Fruit fly (Drosophila melanogaster) Kc167 (cell line): ENCODE data around the gene CG5880.

ENCODE experiments used
- Myc ChIP-seq: fragments of >200 bp; optimal IDR thresholded peaks from 2 replicates; lab custom pipeline; 2017; ENCODE audit warnings: missing external identifiers
- Sin3A ChIP-seq: fragments of >200 bp; optimal IDR thresholded peaks from 2 replicates; lab custom pipeline; 2018; ENCODE audit warnings: missing external identifiers
- h ChIP-seq: fragments of >200 bp; optimal IDR thresholded peaks from 3 replicates; lab custom pipeline; 2018; ENCODE audit warnings: missing external identifiers
- insv ChIP-seq: fragments of >200 bp; optimal IDR thresholded peaks from 3 replicates; lab custom pipeline; 2018; ENCODE audit warnings: missing external identifiers
- psq ChIP-seq: fragments of >200 bp; optimal IDR thresholded peaks from 2 replicates; lab custom pipeline; 2017; ENCODE audit warnings: missing external identifiers
- ttk ChIP-seq: sonication (Bioruptor generic); optimal IDR thresholded peaks from 2 replicates; lab custom pipeline; 2017; ENCODE audit warnings: missing external identifiers

CG5880 gene

dm6 chr3R:27118346-27118745 lies 1.8 kb downstream of the CG5880 start, which contains the start of gene CG5882:
TSS of gene CG5882 (plus strand) at chr3R:27118646.
- TF ChIP-seq Myc (lab: Kevin White, UChicago) (no peak), psq (lab: Kevin White, UChicago) (no peak)

DNA sequence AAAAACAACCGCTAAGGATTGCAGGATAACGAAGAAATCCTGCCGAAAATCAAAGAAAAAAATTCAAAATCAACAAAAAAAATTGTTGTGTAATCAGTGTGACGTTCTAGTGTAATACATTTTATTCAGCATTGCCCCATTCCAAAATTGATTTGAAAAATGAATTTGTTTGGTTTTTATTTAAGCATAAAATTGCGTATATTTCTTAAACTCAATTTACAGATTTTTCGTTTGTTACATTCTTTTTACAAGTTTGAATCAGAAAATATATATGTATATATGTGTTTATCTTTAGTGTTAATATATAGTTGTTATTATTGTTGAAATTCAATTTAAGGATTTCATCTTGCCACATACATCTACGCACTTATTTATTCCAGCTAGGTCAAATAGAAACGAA lies 8.0 kb downstream of the CG5880 start, which contains the start of gene CG6059:
CG6059 (minus strand) TSS at position 101 of the 400 bp plus-strand sequence.
- TF ChIP-seq Sin3A (lab: Kevin White, UChicago) (no peak), h (lab: Kevin White, UChicago) (no peak), psq (lab: Kevin White, UChicago) (no peak), insv (lab: Kevin White, UChicago) (no peak), ttk (lab: Kevin White, UChicago) (no peak), Myc (lab: Kevin White, UChicago) (no peak)

DNA sequence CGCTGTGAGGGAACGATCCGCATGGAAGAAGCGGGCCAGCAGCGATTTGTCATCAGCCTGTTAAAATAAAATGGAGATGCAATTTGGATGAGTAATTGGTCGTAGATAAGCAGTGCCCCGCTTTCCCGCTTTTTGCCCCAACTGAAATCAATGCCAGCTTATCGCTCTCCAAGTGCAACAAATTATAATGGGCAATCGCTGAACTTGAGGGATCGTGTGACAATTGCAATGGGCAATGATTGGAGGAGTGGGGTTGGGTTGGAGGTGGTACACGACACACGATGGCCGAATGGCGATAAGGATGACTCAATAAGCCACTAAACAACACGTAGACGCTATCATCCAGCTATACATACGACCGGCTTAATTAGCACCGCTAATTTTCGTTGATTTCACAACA lies 12.2 kb downstream of the CG5880 start:
- TF ChIP-seq ttk (lab: Kevin White, UChicago) (no peak), h (lab: Kevin White, UChicago) (no peak), insv (lab: Kevin White, UChicago) (no peak), psq (lab: Kevin White, UChicago) (no peak), Myc (lab: Kevin White, UChicago) (no peak), Sin3A (lab: Kevin White, UChicago) (no peak)

DNA sequence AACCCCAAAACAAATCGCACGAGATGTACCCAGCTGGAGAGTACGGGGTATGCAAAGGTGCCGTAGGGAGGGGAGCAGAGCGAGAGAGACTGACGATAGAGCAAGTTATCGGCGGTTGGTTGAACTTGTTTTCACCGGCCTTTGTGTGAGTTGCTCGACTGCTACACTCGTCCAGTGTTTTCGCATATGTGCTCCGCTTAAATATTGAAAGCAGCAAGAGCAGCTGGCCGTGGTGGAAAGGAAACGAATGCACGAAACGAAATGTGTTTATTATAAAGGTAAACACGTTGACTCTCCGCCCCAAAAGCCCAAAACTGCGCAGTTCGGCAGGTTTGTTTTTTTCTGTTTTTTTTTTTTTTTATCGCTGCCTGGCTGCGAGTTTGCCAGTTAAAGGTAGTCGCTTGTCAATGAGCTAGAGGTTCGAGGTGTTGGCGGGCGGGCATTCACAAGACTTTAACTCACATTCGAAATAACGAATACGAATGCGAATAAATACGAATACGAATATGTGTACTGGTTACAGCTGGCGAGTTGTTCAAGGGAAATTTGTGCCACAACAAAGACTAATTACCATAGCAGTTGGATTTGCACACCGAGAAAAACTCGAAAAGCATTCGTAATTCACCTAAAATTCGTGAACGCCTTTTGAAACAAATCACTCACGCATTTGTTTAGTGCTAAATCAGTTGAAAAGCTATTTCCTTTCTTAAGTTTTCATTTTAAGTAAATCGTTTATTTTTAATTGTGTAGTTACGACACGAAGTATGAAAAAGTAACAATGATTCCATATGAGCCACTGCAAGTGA lies 13.2 kb downstream of the CG5880 start:
- TF ChIP-seq Sin3A (lab: Kevin White, UChicago), result no peak
- TF ChIP-seq h (lab: Kevin White, UChicago), result no peak
- TF ChIP-seq psq (lab: Kevin White, UChicago), result no peak
- TF ChIP-seq ttk (lab: Kevin White, UChicago), result no peak
- TF ChIP-seq Myc (lab: Kevin White, UChicago), result no peak
- no peak for TF ChIP-seq insv (lab: Kevin White, UChicago)

DNA sequence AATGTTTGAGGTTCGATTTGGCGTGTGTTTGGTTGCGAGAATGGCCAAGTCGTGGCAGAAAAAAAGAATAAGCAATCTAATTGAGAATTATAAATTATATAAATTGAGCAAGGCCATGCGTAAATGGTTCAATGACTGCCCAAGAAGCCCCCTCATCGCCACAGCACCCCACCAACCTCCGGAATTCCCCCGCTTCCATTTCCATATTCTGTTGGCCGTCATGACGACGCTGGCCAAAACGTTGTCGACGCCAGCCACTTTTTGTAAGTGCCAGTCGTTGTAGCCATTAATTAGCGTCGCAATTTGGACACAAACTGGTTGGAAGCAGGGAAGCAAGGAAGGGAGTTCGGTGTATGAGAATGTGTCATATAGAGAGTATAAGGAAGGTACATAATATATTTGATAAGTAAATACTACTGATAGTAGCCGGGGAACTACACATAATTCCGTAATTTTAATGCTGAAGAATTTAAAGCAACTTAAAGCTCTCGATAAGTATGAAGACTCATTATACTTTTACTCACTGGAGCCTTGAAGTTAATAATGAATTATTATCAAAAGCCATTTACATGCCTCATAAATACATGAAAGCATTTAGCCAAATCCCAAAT lies 14.1 kb downstream of the CG5880 start:
- TF ChIP-seq h (lab: Kevin White, UChicago) (no peak), psq (lab: Kevin White, UChicago) (no peak), ttk (lab: Kevin White, UChicago) (no peak), Myc (lab: Kevin White, UChicago) (no peak), insv (lab: Kevin White, UChicago) (no peak), Sin3A (lab: Kevin White, UChicago) (no peak)

DNA sequence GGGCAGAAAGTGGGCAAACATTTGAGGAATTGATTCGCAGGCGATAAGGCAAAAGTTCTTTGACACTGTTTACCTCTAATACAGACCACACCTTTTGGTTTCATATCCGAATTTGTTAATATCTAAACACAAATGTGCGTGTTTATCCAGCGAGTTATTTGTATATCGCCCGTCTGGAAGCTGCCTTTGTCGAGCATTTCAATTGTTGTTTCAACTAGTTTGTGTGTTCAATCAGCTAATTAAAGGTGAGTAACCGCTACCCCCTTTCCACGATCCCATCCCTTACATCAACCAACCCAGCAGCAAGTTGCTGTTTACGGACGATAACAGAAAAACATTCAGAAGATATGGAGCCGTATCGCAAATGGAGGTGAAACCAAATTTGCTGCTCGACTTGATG lies 14.9 kb downstream of the CG5880 start:
- TF ChIP-seq psq (lab: Kevin White, UChicago) (no peak), Myc (lab: Kevin White, UChicago) (no peak), Sin3A (lab: Kevin White, UChicago) (no peak), h (lab: Kevin White, UChicago) (no peak), ttk (lab: Kevin White, UChicago) (no peak), insv (lab: Kevin White, UChicago) (no peak)

DNA sequence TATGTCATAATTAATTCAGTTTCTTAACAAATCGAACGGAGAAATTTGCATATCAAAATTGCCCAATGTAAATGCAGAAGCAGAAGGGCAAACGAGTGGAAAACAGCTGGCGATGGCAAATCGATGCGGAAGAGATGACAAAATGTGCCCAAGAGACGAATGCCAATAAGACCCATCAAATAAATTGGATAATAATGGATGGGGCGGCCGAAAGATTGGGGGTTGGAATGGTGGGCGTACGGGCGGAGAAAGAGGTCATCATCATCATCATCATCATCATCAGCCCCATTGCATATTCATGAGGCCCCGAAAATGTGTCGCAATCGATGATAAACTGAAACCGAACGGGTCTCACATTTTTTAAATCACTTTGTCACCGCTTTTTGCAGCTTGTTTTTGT lies 17.4 kb downstream of the CG5880 start:
- TF ChIP-seq ttk (lab: Kevin White, UChicago), result no peak
- no peak for TF ChIP-seq Myc (lab: Kevin White, UChicago)
- no peak for TF ChIP-seq h (lab: Kevin White, UChicago)
- no peak for TF ChIP-seq Sin3A (lab: Kevin White, UChicago)
- TF ChIP-seq insv (lab: Kevin White, UChicago), result no peak
- TF ChIP-seq psq (lab: Kevin White, UChicago), result no peak

DNA sequence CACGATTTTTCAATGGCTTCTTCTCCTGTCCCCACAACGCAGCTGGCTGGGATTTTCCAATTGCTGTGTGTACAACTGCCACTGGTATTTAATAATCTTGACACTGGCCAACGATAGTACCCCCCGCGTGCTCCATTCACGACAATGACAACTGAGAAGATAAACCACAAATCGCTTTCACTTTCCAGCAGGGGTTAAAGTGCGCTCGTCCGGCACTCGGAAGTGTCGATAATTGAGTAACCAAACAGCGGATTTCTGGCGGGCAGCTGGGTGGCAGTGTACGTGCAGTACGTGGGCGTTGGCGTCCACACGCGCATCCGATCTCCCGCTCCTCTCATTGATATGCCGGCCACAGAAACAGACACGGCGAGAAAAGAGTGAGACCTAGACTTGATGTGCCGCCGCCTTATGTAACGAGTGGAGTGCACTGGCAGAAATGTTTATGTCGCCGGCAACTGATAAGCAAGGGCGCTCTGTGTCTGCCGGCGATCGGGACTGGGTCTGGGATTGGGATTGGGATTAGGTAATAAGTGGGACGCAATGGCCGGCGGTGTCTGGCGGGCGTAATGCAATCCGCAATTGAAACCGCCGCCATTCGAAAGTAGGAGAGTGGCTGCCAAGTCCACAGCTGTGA lies 18.3 kb downstream of the CG5880 start:
- TF ChIP-seq h (lab: Kevin White, UChicago) (no peak), psq (lab: Kevin White, UChicago) (no peak), Sin3A (lab: Kevin White, UChicago) (no peak), ttk (lab: Kevin White, UChicago) (no peak), Myc (lab: Kevin White, UChicago) (no peak), insv (lab: Kevin White, UChicago) (no peak)

- TF ChIP-seq insv (lab: Kevin White, UChicago), result no peak
- TF ChIP-seq ttk (lab: Kevin White, UChicago), result no peak
- TF ChIP-seq Myc (lab: Kevin White, UChicago), result no peak
- TF ChIP-seq Sin3A (lab: Kevin White, UChicago), result no peak
- no peak for TF ChIP-seq h (lab: Kevin White, UChicago)
- TF ChIP-seq psq (lab: Kevin White, UChicago), result no peak
These were observed 19.4 kb downstream of the CG5880 start for dm6 chr3R:27135692-27136641.

dm6 chr3R:27137914-27138323 lies 21.4 kb downstream of the CG5880 start:
- TF ChIP-seq Myc (lab: Kevin White, UChicago) (no peak), h (lab: Kevin White, UChicago) (no peak), Sin3A (lab: Kevin White, UChicago) (no peak), insv (lab: Kevin White, UChicago) (no peak), psq (lab: Kevin White, UChicago) (no peak), ttk (lab: Kevin White, UChicago) (no peak)
